Worm (Caenorhabditis elegans) whole organism, L2 larva: ENCODE data around the gene rsu-1.
A peak's percentile ranks its signal among the peaks of the same experiment; 100 is the strongest.
"Not testable (repeated sequence)": the region's sequence is repeated elsewhere in the genome, so short reads cannot be mapped to it uniquely, and the experiment has no call there.

Experiments used
- R02D3.7 ChIP-seq: fragments of 150-350 bp; optimal IDR thresholded peaks from 2 replicates; lab custom pipeline; 2014; ENCODE audit warnings: missing biosample characterization, missing genetic modification characterization
- Y55F3AM.14 ChIP-seq: fragments of 200-800 bp; sonication (Bioruptor generic); optimal IDR thresholded peaks from 2 replicates; lab custom pipeline; 2018; ENCODE audit warnings: mild to moderate bottlenecking, missing genetic modification characterization, missing compliant biosample characterization
- ZK546.5 ChIP-seq: sonication (generic microtip); optimal IDR thresholded peaks from 2 replicates; lab custom pipeline; 2017; ENCODE audit warnings: missing biosample characterization, missing genetic modification characterization
- alr-1 ChIP-seq: fragments of 150-350 bp; optimal IDR thresholded peaks from 2 replicates; lab custom pipeline; 2014; ENCODE audit warnings: missing biosample characterization, missing genetic modification characterization
- aly-2 ChIP-seq: fragments of 150-350 bp; optimal IDR thresholded peaks from 2 replicates; lab custom pipeline; 2014; ENCODE audit warnings: missing biosample characterization, missing genetic modification characterization
- ama-1 ChIP-seq: fragments of 150-350 bp; optimal IDR thresholded peaks from 2 replicates; lab custom pipeline; 2018; ENCODE audit warnings: inconsistent platforms
- blmp-1 ChIP-seq: sonication (generic microtip); optimal IDR thresholded peaks from 2 replicates; lab custom pipeline; 2017; ENCODE audit warnings: missing genetic modification characterization, mild to moderate bottlenecking, missing compliant biosample characterization, antibody characterized with exemption, moderate library complexity; ENCODE audit not compliant: insufficient read depth
- ceh-16 ChIP-seq: fragments of 150-350 bp; optimal IDR thresholded peaks from 2 replicates; lab custom pipeline; 2014; ENCODE audit warnings: missing biosample characterization, missing genetic modification characterization
- ceh-82 ChIP-seq: fragments of 150-350 bp; optimal IDR thresholded peaks from 2 replicates; lab custom pipeline; 2014; ENCODE audit warnings: missing biosample characterization, missing genetic modification characterization
- crh-2 ChIP-seq: sonication (generic microtip); optimal IDR thresholded peaks from 2 replicates; lab custom pipeline; 2017; ENCODE audit warnings: missing biosample characterization, missing genetic modification characterization
- dmd-4 ChIP-seq: sonication (generic microtip); optimal IDR thresholded peaks from 2 replicates; lab custom pipeline; 2017; ENCODE audit warnings: missing biosample characterization, missing genetic modification characterization
- egl-27 ChIP-seq: sonication (generic microtip); optimal IDR thresholded peaks from 3 replicates; lab custom pipeline; 2017; ENCODE audit warnings: missing biosample characterization, missing genetic modification reagents, missing genetic modification characterization
- elt-1 ChIP-seq: fragments of 150-350 bp; optimal IDR thresholded peaks from 2 replicates; lab custom pipeline; 2014; ENCODE audit warnings: missing biosample characterization, missing genetic modification characterization
- elt-3 ChIP-seq: sonication (generic microtip); optimal IDR thresholded peaks from 2 replicates; lab custom pipeline; 2017; ENCODE audit warnings: missing biosample characterization, missing genetic modification characterization
- fos-1 ChIP-seq: fragments of 150-350 bp; optimal IDR thresholded peaks from 2 replicates; lab custom pipeline; 2014; ENCODE audit warnings: missing biosample characterization, missing genetic modification characterization
- gmeb-1 ChIP-seq: fragments of 150-350 bp; optimal IDR thresholded peaks from 2 replicates; lab custom pipeline; 2014; ENCODE audit warnings: missing biosample characterization, missing genetic modification characterization
- lin-11 ChIP-seq: fragments of 150-350 bp; sonication (generic microtip); optimal IDR thresholded peaks from 2 replicates; lab custom pipeline; 2014; ENCODE audit warnings: missing biosample characterization, missing genetic modification characterization, inconsistent platforms, mixed read lengths
- lin-13 ChIP-seq: fragments of 150-350 bp; optimal IDR thresholded peaks from 2 replicates; lab custom pipeline; 2014; ENCODE audit warnings: missing biosample characterization, missing genetic modification reagents, missing genetic modification characterization
- lin-39 ChIP-seq: fragments of 150-350 bp; optimal IDR thresholded peaks from 2 replicates; lab custom pipeline; 2014; ENCODE audit warnings: missing biosample characterization, missing genetic modification reagents, missing genetic modification characterization
- lsy-2 ChIP-seq, 2 experiments: fragments of 150-350 bp in 1 of 2; sonication (generic microtip) in 1 of 2; optimal IDR thresholded peaks; 2 replicates each; lab custom pipeline; 2014 to 2017; ENCODE audit warnings: missing biosample characterization in 2 of 2, missing genetic modification characterization in 2 of 2
- mab-5 ChIP-seq: fragments of 150-350 bp; optimal IDR thresholded peaks from 2 replicates; lab custom pipeline; 2014; ENCODE audit warnings: missing biosample characterization, missing genetic modification characterization
- mbf-1 ChIP-seq: sonication (generic microtip); optimal IDR thresholded peaks from 2 replicates; lab custom pipeline; 2017; ENCODE audit warnings: missing biosample characterization, missing genetic modification characterization
- mdl-1 ChIP-seq, 2 experiments: fragments of 150-350 bp in 1 of 2; sonication (generic microtip) in 1 of 2; optimal IDR thresholded peaks; 2 replicates each; lab custom pipeline; 2017; ENCODE audit warnings: missing biosample characterization in 2 of 2, missing genetic modification characterization in 2 of 2
- nhr-10 ChIP-seq: sonication (generic microtip); optimal IDR thresholded peaks from 2 replicates; lab custom pipeline; 2017; ENCODE audit warnings: missing biosample characterization, missing genetic modification characterization
- nhr-11 ChIP-seq: fragments of 150-350 bp; optimal IDR thresholded peaks from 2 replicates; lab custom pipeline; 2014; ENCODE audit warnings: missing biosample characterization, missing genetic modification characterization
- nhr-12 ChIP-seq: fragments of 150-350 bp; optimal IDR thresholded peaks from 2 replicates; lab custom pipeline; 2014; ENCODE audit warnings: missing biosample characterization, missing genetic modification characterization
- nhr-129 ChIP-seq: fragments of 150-350 bp; optimal IDR thresholded peaks from 2 replicates; lab custom pipeline; 2014; ENCODE audit warnings: missing biosample characterization, missing genetic modification characterization
- nhr-21 ChIP-seq: fragments of 150-350 bp; optimal IDR thresholded peaks from 2 replicates; lab custom pipeline; 2014; ENCODE audit warnings: missing biosample characterization, missing genetic modification characterization
- nhr-23 ChIP-seq: fragments of 150-350 bp; optimal IDR thresholded peaks from 2 replicates; lab custom pipeline; 2014; ENCODE audit warnings: missing biosample characterization, missing genetic modification reagents, missing genetic modification characterization
- nhr-237 ChIP-seq: fragments of 150-350 bp; optimal IDR thresholded peaks from 2 replicates; lab custom pipeline; 2014; ENCODE audit warnings: missing biosample characterization, missing genetic modification characterization
- nhr-6 ChIP-seq: fragments of 150-350 bp; optimal IDR thresholded peaks from 2 replicates; lab custom pipeline; 2014; ENCODE audit warnings: missing biosample characterization, missing genetic modification characterization
- nhr-77 ChIP-seq: fragments of 150-350 bp; optimal IDR thresholded peaks from 2 replicates; lab custom pipeline; 2014; ENCODE audit warnings: missing biosample characterization, missing genetic modification characterization
- sem-4 ChIP-seq: fragments of 150-350 bp; optimal IDR thresholded peaks from 2 replicates; lab custom pipeline; 2014; ENCODE audit warnings: missing biosample characterization, missing genetic modification reagents, missing genetic modification characterization
- sma-3 ChIP-seq: sonication (generic microtip); optimal IDR thresholded peaks from 2 replicates; lab custom pipeline; 2016; ENCODE audit warnings: missing genetic modification reagents, missing genetic modification characterization, missing compliant biosample characterization
- sma-9 ChIP-seq, 2 experiments: fragments of 150-350 bp in 1 of 2; sonication (generic microtip) in 1 of 2; optimal IDR thresholded peaks; 2 replicates each; lab custom pipeline; 2014 to 2016; ENCODE audit warnings: missing genetic modification characterization in 2 of 2, mild to moderate bottlenecking in 1 of 2, missing biosample characterization in 1 of 2, missing compliant biosample characterization in 1 of 2, missing genetic modification reagents in 1 of 2, moderate library complexity in 1 of 2
- snpc-4 ChIP-seq: fragments of 150-350 bp; optimal IDR thresholded peaks from 2 replicates; lab custom pipeline; 2014; ENCODE audit warnings: missing biosample characterization, missing genetic modification characterization
- unc-39 ChIP-seq: fragments of 150-350 bp; optimal IDR thresholded peaks from 2 replicates; lab custom pipeline; 2014; ENCODE audit warnings: missing biosample characterization, missing genetic modification characterization
- unc-55 ChIP-seq: fragments of 150-350 bp; sonication (generic microtip); optimal IDR thresholded peaks from 3 replicates; lab custom pipeline; 2014; ENCODE audit warnings: missing biosample characterization, missing genetic modification reagents, missing genetic modification characterization
- unc-62 ChIP-seq: fragments of 150-350 bp; optimal IDR thresholded peaks from 2 replicates; lab custom pipeline; 2014; ENCODE audit warnings: missing biosample characterization, missing genetic modification reagents, missing genetic modification characterization
- ztf-11 ChIP-seq: sonication (generic microtip); optimal IDR thresholded peaks from 2 replicates; lab custom pipeline; 2017; ENCODE audit warnings: missing biosample characterization, missing genetic modification characterization
- ztf-4 ChIP-seq: fragments of 150-350 bp; optimal IDR thresholded peaks from 2 replicates; lab custom pipeline; 2014; ENCODE audit warnings: missing biosample characterization, missing genetic modification characterization

The rsu-1 gene

DNA sequence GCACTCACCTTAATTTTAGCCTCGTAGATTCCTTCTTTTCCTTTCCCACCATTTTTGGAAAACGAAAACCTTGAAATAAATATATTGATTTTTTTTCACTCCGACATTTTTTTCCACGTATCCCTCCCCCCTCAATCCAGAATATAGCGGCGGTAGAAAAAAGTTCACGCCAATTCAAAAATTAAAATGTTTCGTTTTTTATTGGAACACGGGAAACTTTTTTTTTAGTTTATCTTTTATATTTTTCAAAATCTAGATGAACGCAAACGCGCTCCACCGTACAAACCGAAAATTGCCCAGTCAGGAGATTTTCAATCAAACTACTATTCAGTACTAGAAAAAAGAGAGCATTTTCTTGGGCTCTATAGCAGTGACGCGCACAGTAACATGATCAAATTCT is 27.7 kb upstream of the rsu-1 start, which contains the start of gene spe-41:
TSS of gene spe-41 (minus strand) at position 72 of the 400 bp plus-strand sequence.
- TF ChIP-seq nhr-10 (tag; lab: Kevin White, UChicago) = no peak
- TF ChIP-seq lin-13 (GFP tag; lab: Kevin White, UChicago) = no peak
- no peak for TF ChIP-seq ZK546.5 (tag; lab: Kevin White, UChicago)
- TF ChIP-seq gmeb-1 (tag; lab: Kevin White, UChicago) = no peak
- TF ChIP-seq ceh-16 (tag; lab: Kevin White, UChicago) = no peak
- no peak for TF ChIP-seq sma-3 (GFP tag; lab: Kevin White, UChicago)

ce11 chrIII:3452563-3453210 is 19.1 kb upstream of the rsu-1 start, which contains the start of the genes K01A11.3 and C34C12.12:
Gene K01A11.3 (minus strand): TSS chrIII:3452613.
Gene C34C12.12 (plus strand): TSS chrIII:3453194.
- TF ChIP-seq elt-1 (tag; lab: Kevin White, UChicago) (no peak), unc-62 (GFP tag; lab: Kevin White, UChicago) (no peak), snpc-4 (tag; lab: Kevin White, UChicago) (no peak), nhr-23 (tag; lab: Kevin White, UChicago) (no peak), nhr-129 (tag; lab: Kevin White, UChicago) (no peak), nhr-11 (tag; lab: Kevin White, UChicago) (no peak), egl-27 (tag; lab: Kevin White, UChicago) (no peak), nhr-10 (tag; lab: Kevin White, UChicago) (no peak), elt-3 (tag; lab: Kevin White, UChicago) (no peak), ztf-11 (tag; lab: Kevin White, UChicago) (no peak), Y55F3AM.14 (GFP tag; lab: Kevin White, UChicago) (no peak), ztf-4 (no peak), fos-1 (no peak), nhr-237 (tag; lab: Kevin White, UChicago) (no peak), mbf-1 (tag; lab: Kevin White, UChicago) (no peak), ceh-16 (tag; lab: Kevin White, UChicago) (no peak)

- not testable (repeated sequence) for TF ChIP-seq Y55F3AM.14 (GFP tag; lab: Kevin White, UChicago); crh-2; ztf-4
These were observed 18.3 kb upstream of the rsu-1 start, which contains the start of gene C34C12.2 for ce11 chrIII:3453486-3453885. Gene C34C12.2 (plus strand): TSS chrIII:3453786.

- TF ChIP-seq nhr-12; crh-2; elt-3 (tag; lab: Kevin White, UChicago): not testable (repeated sequence)
These were observed 17.8 kb upstream of the rsu-1 start, which contains the start of gene C34C12.1 for ce11 chrIII:3454045-3454444. Gene C34C12.1 (plus strand): TSS chrIII:3454345.

DNA sequence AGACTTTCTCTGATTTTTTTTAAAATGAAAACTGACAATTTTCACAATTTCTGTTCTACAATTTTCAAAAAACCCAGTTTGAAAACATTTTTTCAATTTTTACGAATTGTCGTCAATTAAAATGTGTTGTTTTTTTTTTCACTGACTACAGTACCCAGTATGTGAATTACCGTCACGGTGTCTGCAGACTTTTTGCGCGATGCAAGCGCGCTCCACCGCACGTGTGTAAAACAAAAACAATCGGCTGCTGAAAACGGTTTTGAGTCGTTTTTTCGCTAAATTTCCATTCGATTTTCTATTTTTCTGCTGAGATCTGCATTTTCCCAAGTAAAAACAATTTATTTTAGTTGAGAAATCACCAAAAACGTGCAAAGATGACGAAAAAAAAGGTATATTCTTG is 15.6 kb upstream of the rsu-1 start:
- TF ChIP-seq nhr-77 (tag; lab: Kevin White, UChicago) = peak; percentile 91
- no peak for TF ChIP-seq nhr-11 (tag; lab: Kevin White, UChicago)
- peak; percentile 96 for TF ChIP-seq nhr-6
- peak; percentile 93 for TF ChIP-seq lin-11 (tag; lab: Kevin White, UChicago)
- peak; percentile 53 for TF ChIP-seq dmd-4
- TF ChIP-seq mdl-1 (tag; optimal IDR thresholded peaks at IDR 0.05; lab: Kevin White, UChicago) = peak; percentile 41 to 88
- TF ChIP-seq nhr-237 (tag; lab: Kevin White, UChicago) = peak; percentile 86
- TF ChIP-seq sem-4 = peak; percentile 98
- TF ChIP-seq snpc-4 (tag; lab: Kevin White, UChicago) = peak; percentile 90
- peak; percentile 97 for TF ChIP-seq gmeb-1 (tag; lab: Kevin White, UChicago)
- peak; percentile 96 for TF ChIP-seq Y55F3AM.14 (GFP tag; lab: Kevin White, UChicago)
- peak; percentile 96 for TF ChIP-seq ztf-4
- peak; percentile 84 for TF ChIP-seq R02D3.7
- peak; percentile 89 for TF ChIP-seq blmp-1
- no peak for TF ChIP-seq alr-1 (tag; lab: Kevin White, UChicago)
- TF ChIP-seq sma-9 (GFP tag; optimal IDR thresholded peaks at IDR 0.05; lab: Kevin White, UChicago) = peak; percentile 97
- no peak for TF ChIP-seq sma-9 (tag; optimal IDR thresholded peaks at IDR 0.05; lab: Kevin White, UChicago)
- no peak for TF ChIP-seq lin-39 (tag; lab: Kevin White, UChicago)
- TF ChIP-seq mbf-1 (tag; lab: Kevin White, UChicago) = peak; percentile 56
- no peak for TF ChIP-seq elt-3 (tag; lab: Kevin White, UChicago)
- peak; percentile 99 to 100 for TF ChIP-seq lsy-2 (tag; optimal IDR thresholded peaks at IDR 0.05; lab: Kevin White, UChicago)
- TF ChIP-seq unc-62 (GFP tag; lab: Kevin White, UChicago) = no peak
- peak; percentile 93 for TF ChIP-seq mab-5 (tag; lab: Kevin White, UChicago)
- peak; percentile 99 for TF ChIP-seq nhr-21
- TF ChIP-seq aly-2 (tag; lab: Kevin White, UChicago) = no peak
- peak; percentile 96 for TF ChIP-seq egl-27 (tag; lab: Kevin White, UChicago)
- TF ChIP-seq ceh-82 (tag; lab: Kevin White, UChicago) = peak; percentile 91
- no peak for TF ChIP-seq ztf-11 (tag; lab: Kevin White, UChicago)
- no peak for TF ChIP-seq nhr-23 (tag; lab: Kevin White, UChicago)
- TF ChIP-seq ama-1 (lab: Kevin White, UChicago) = no peak
- peak; percentile 82 for TF ChIP-seq nhr-10 (tag; lab: Kevin White, UChicago)
- TF ChIP-seq unc-39 = no peak
- TF ChIP-seq sma-3 (GFP tag; lab: Kevin White, UChicago) = peak; percentile 100
- peak; percentile 99 for TF ChIP-seq unc-55 (GFP tag; lab: Kevin White, UChicago)
